Fruit fly (Drosophila melanogaster) whole organism, embryonic: ENCODE measurements around the gene Ir68b.

Source experiments
- Atf-2 ChIP-seq: fragments of 200-800 bp; sonication (Bioruptor generic); optimal IDR thresholded peaks from 2 replicates; lab custom pipeline; 2016; ENCODE audit warnings: missing biosample characterization, missing genetic modification characterization
- Atf3 ChIP-seq: fragments of 200-800 bp; sonication (Bioruptor generic); optimal IDR thresholded peaks from 3 replicates; lab custom pipeline; 2016; ENCODE audit warnings: missing biosample characterization, missing genetic modification characterization
- CG11723 ChIP-seq: fragments of 200-800 bp; sonication (Bioruptor generic); optimal IDR thresholded peaks from 2 replicates; lab custom pipeline; 2017; ENCODE audit warnings: missing biosample characterization, mild to moderate bottlenecking, missing genetic modification characterization
- CG12071 ChIP-seq: fragments of 200-800 bp; sonication (Bioruptor generic); optimal IDR thresholded peaks from 3 replicates; lab custom pipeline; 2018; ENCODE audit warnings: missing biosample characterization, mild to moderate bottlenecking, missing genetic modification characterization
- CG12236 ChIP-seq: fragments of 200-800 bp; sonication (Bioruptor generic); optimal IDR thresholded peaks from 2 replicates; lab custom pipeline; 2016; ENCODE audit warnings: missing biosample characterization, missing genetic modification characterization
- CG12299 ChIP-seq: fragments of 200-800 bp; sonication (Bioruptor generic); optimal IDR thresholded peaks from 2 replicates; lab custom pipeline; 2018; ENCODE audit warnings: missing biosample characterization, mild to moderate bottlenecking, missing genetic modification characterization
- CG12744 ChIP-seq: fragments of 200-800 bp; sonication (Bioruptor generic); optimal IDR thresholded peaks from 2 replicates; lab custom pipeline; 2016; ENCODE audit warnings: missing biosample characterization, missing genetic modification characterization
- CG17802 ChIP-seq: fragments of 200-800 bp; sonication (Bioruptor generic); optimal IDR thresholded peaks from 2 replicates; lab custom pipeline; 2018; ENCODE audit warnings: missing biosample characterization, mild to moderate bottlenecking, missing genetic modification characterization, moderate library complexity
- CG2116 ChIP-seq: fragments of 200-800 bp; sonication (Bioruptor generic); optimal IDR thresholded peaks from 3 replicates; lab custom pipeline; 2018; ENCODE audit warnings: missing biosample characterization, mild to moderate bottlenecking, missing genetic modification characterization
- CG3163 ChIP-seq: fragments of 200-800 bp; sonication (Bioruptor generic); optimal IDR thresholded peaks from 3 replicates; lab custom pipeline; 2016; ENCODE audit warnings: missing biosample characterization, missing genetic modification characterization
- CG34376 ChIP-seq: fragments of 200-800 bp; sonication (Bioruptor generic); optimal IDR thresholded peaks from 2 replicates; lab custom pipeline; 2018; ENCODE audit warnings: missing biosample characterization, mild to moderate bottlenecking, missing genetic modification characterization
- CG4424 ChIP-seq: fragments of 200-800 bp; sonication (Bioruptor generic); optimal IDR thresholded peaks from 3 replicates; lab custom pipeline; 2016; ENCODE audit warnings: missing biosample characterization, missing genetic modification characterization
- CG6254 ChIP-seq: fragments of 200-800 bp; sonication (Bioruptor generic); optimal IDR thresholded peaks from 3 replicates; lab custom pipeline; 2017; ENCODE audit warnings: mild to moderate bottlenecking, missing biosample characterization, missing genetic modification reagents, missing genetic modification characterization
- CG7271 ChIP-seq: fragments of 200-800 bp; sonication (Bioruptor generic); optimal IDR thresholded peaks from 2 replicates; lab custom pipeline; 2018; ENCODE audit warnings: missing biosample characterization, mild to moderate bottlenecking, missing genetic modification characterization, moderate library complexity
- CG7786 ChIP-seq: fragments of 200-800 bp; sonication (Bioruptor generic); optimal IDR thresholded peaks from 2 replicates; lab custom pipeline; 2016; ENCODE audit warnings: missing biosample characterization, missing genetic modification characterization
- CG7928 ChIP-seq: fragments of 200-800 bp; sonication (Bioruptor generic); optimal IDR thresholded peaks from 2 replicates; lab custom pipeline; 2017; ENCODE audit warnings: missing biosample characterization, mild to moderate bottlenecking, missing genetic modification characterization
- CG7987 ChIP-seq: fragments of 200-800 bp; sonication (Bioruptor generic); optimal IDR thresholded peaks from 2 replicates; lab custom pipeline; 2018; ENCODE audit warnings: missing biosample characterization, mild to moderate bottlenecking, missing genetic modification characterization, moderate library complexity
- D ChIP-seq, 2 experiments: fragments of 200-800 bp in 1 of 2; fragments of >200 bp in 1 of 2; sonication (Bioruptor generic) in 1 of 2; optimal IDR thresholded peaks; 2 replicates in 1 of 2; 3 replicates in 1 of 2; lab custom pipeline; 2017; ENCODE audit warnings: mild to moderate bottlenecking in 1 of 2, missing biosample characterization in 1 of 2, missing genetic modification characterization in 1 of 2, missing genetic modification reagents in 1 of 2
- Dek ChIP-seq: fragments of 200-800 bp; sonication (Bioruptor generic); optimal IDR thresholded peaks from 3 replicates; lab custom pipeline; 2019; ENCODE audit warnings: missing biosample characterization, mild to moderate bottlenecking, missing genetic modification characterization, moderate library complexity
- Fer1 ChIP-seq: fragments of 200-800 bp; sonication (Bioruptor generic); optimal IDR thresholded peaks from 2 replicates; lab custom pipeline; 2017; ENCODE audit warnings: missing biosample characterization, mild to moderate bottlenecking, missing genetic modification characterization
- Fer3 ChIP-seq: fragments of 200-800 bp; sonication (Bioruptor generic); optimal IDR thresholded peaks from 2 replicates; lab custom pipeline; 2018; ENCODE audit warnings: missing biosample characterization, mild to moderate bottlenecking, missing genetic modification characterization, moderate library complexity
- Gug ChIP-seq: fragments of 200-800 bp; sonication (Bioruptor generic); IDR thresholded peaks from 4 replicates; pipeline ENCODE4 v1.3.6; 2022; ENCODE audit warnings: missing biosample characterization, missing genetic modification characterization
- H2.0 ChIP-seq: fragments of 200-800 bp; sonication (Bioruptor generic); IDR thresholded peaks from 2 replicates; pipeline ENCODE4 v1.3.6; 2022; ENCODE audit warnings: missing biosample characterization, missing genetic modification characterization
- HmgZ ChIP-seq: fragments of 200-800 bp; sonication (Bioruptor generic); optimal IDR thresholded peaks from 2 replicates; lab custom pipeline; 2018; ENCODE audit warnings: missing biosample characterization, mild to moderate bottlenecking, missing genetic modification characterization
- Hsf ChIP-seq: fragments of 200-800 bp; sonication (Bioruptor generic); optimal IDR thresholded peaks from 3 replicates; lab custom pipeline; 2016; ENCODE audit warnings: missing biosample characterization, missing genetic modification characterization
- Jarid2 ChIP-seq: fragments of 200-800 bp; sonication (Bioruptor generic); optimal IDR thresholded peaks from 3 replicates; lab custom pipeline; 2017; ENCODE audit warnings: mild to moderate bottlenecking, missing biosample characterization, missing genetic modification reagents, missing genetic modification characterization
- Lpt ChIP-seq: fragments of >200 bp; optimal IDR thresholded peaks from 2 replicates; lab custom pipeline; 2018; ENCODE audit warnings: missing biosample characterization, missing genetic modification characterization
- Opbp ChIP-seq: fragments of 200-800 bp; sonication (Bioruptor generic); IDR thresholded peaks from 3 replicates; pipeline ENCODE4 v1.3.6; 2022; ENCODE audit warnings: missing biosample characterization, missing genetic modification characterization; ENCODE audit not compliant: partially characterized antibody
- Ptx1 ChIP-seq: fragments of 200-800 bp; sonication (Bioruptor generic); IDR thresholded peaks from 2 replicates; pipeline ENCODE4 v1.3.6; 2022; ENCODE audit warnings: missing biosample characterization, missing genetic modification characterization
- Usf ChIP-seq: fragments of 200-800 bp; sonication (Bioruptor generic); optimal IDR thresholded peaks from 2 replicates; lab custom pipeline; 2017; ENCODE audit warnings: missing genotype, missing biosample characterization, missing genetic modification characterization
- ab ChIP-seq: fragments of 200-800 bp; sonication (Bioruptor generic); optimal IDR thresholded peaks from 2 replicates; lab custom pipeline; 2016; ENCODE audit warnings: missing biosample characterization, missing genetic modification characterization
- az2 ChIP-seq: fragments of 200-800 bp; sonication (Bioruptor generic); optimal IDR thresholded peaks from 3 replicates; lab custom pipeline; 2016; ENCODE audit warnings: missing biosample characterization, missing genetic modification characterization
- chinmo ChIP-seq: fragments of 200-800 bp; sonication (Bioruptor generic); IDR thresholded peaks from 4 replicates; pipeline ENCODE4 v1.3.6; 2022; ENCODE audit warnings: missing biosample characterization, missing genetic modification characterization; ENCODE audit not compliant: partially characterized antibody
- disco-r ChIP-seq: fragments of 200-800 bp; sonication (Bioruptor generic); optimal IDR thresholded peaks from 2 replicates; lab custom pipeline; 2016; ENCODE audit warnings: missing biosample characterization, missing genetic modification characterization
- fd3F ChIP-seq: fragments of 200-800 bp; sonication (Bioruptor generic); optimal IDR thresholded peaks from 2 replicates; lab custom pipeline; 2018; ENCODE audit warnings: missing biosample characterization, mild to moderate bottlenecking, missing genetic modification characterization, moderate library complexity
- h ChIP-seq: fragments of >200 bp; optimal IDR thresholded peaks from 2 replicates; lab custom pipeline; 2017
- jing ChIP-seq: fragments of 200-800 bp; sonication (Bioruptor generic); optimal IDR thresholded peaks from 2 replicates; lab custom pipeline; 2018; ENCODE audit warnings: missing biosample characterization, mild to moderate bottlenecking, missing genetic modification characterization
- klu ChIP-seq: fragments of 200-800 bp; sonication (Bioruptor generic); IDR thresholded peaks from 2 replicates; pipeline ENCODE4 v1.3.6; 2022; ENCODE audit warnings: missing biosample characterization, missing genetic modification characterization
- org-1 ChIP-seq: fragments of 200-800 bp; sonication (Bioruptor generic); optimal IDR thresholded peaks from 2 replicates; lab custom pipeline; 2017; ENCODE audit warnings: missing biosample characterization, missing genetic modification characterization
- pzg ChIP-seq: fragments of 200-800 bp; sonication (Bioruptor generic); optimal IDR thresholded peaks from 3 replicates; lab custom pipeline; 2018; ENCODE audit warnings: missing biosample characterization, mild to moderate bottlenecking, missing genetic modification characterization, moderate library complexity
- repo ChIP-seq: fragments of 200-800 bp; sonication (Bioruptor generic); optimal IDR thresholded peaks from 2 replicates; lab custom pipeline; 2016; ENCODE audit warnings: missing biosample characterization, missing genetic modification characterization
- rib ChIP-seq: fragments of 200-800 bp; sonication (Bioruptor generic); IDR thresholded peaks from 2 replicates; pipeline ENCODE4 v1.3.6; 2022; ENCODE audit warnings: missing biosample characterization, missing genetic modification characterization
- so ChIP-seq: fragments of 200-800 bp; sonication (Bioruptor generic); IDR thresholded peaks from 3 replicates; pipeline ENCODE4 v1.3.6; 2022; ENCODE audit warnings: missing biosample characterization, missing genetic modification characterization
- sr ChIP-seq: fragments of 200-800 bp; sonication (Bioruptor generic); IDR thresholded peaks from 3 replicates; pipeline ENCODE4 v1.3.6; 2022; ENCODE audit warnings: missing biosample characterization, missing genetic modification characterization
- sug ChIP-seq: fragments of 200-800 bp; optimal IDR thresholded peaks from 2 replicates; lab custom pipeline; 2019; ENCODE audit warnings: missing biosample characterization, mild to moderate bottlenecking, missing genetic modification characterization, moderate library complexity
- tgo ChIP-seq: fragments of 200-800 bp; sonication (Bioruptor generic); IDR thresholded peaks from 3 replicates; pipeline ENCODE4 v1.3.6; 2022; ENCODE audit warnings: missing biosample characterization, missing genetic modification characterization
- tin ChIP-seq: fragments of 200-800 bp; sonication (Bioruptor generic); optimal IDR thresholded peaks from 3 replicates; lab custom pipeline; 2016; ENCODE audit warnings: missing biosample characterization, missing genetic modification characterization
- vvl ChIP-seq: fragments of 200-800 bp; sonication (Bioruptor generic); IDR thresholded peaks from 2 replicates; pipeline ENCODE4 v1.3.6; 2022; ENCODE audit warnings: missing biosample characterization, missing genetic modification characterization
- zen ChIP-seq: fragments of 200-800 bp; sonication (Bioruptor generic); optimal IDR thresholded peaks from 3 replicates; lab custom pipeline; 2018; ENCODE audit warnings: missing biosample characterization, mild to moderate bottlenecking, missing genetic modification characterization, moderate library complexity

Gene Ir68b

dm6 chr3L:12111081-12111958, 15.9 kb downstream of the Ir68b start (continued):
- TF ChIP-seq Fer1 (GFP tag; lab: Kevin White, UChicago) (peak; percentile 67), CG12071 (no peak), CG7786 (no peak), D (optimal IDR thresholded peaks at IDR 0.05; lab: Kevin White, UChicago) (no peak), D (GFP tag; optimal IDR thresholded peaks at IDR 0.05; lab: Kevin White, UChicago) (peak; percentile 79), H2.0 (GFP tag; lab: Robert Waterston, UW) (peak; percentile 53; the same call in 1 of the 2 replicates), CG12299 (tag; lab: Kevin White, UChicago) (peak; percentile 52), Usf (GFP tag; lab: Kevin White, UChicago) (peak; percentile 50), fd3F (GFP tag; lab: Kevin White, UChicago) (peak; percentile 81), rib (GFP tag; lab: Robert Waterston, UW) (no peak), Opbp (GFP tag; lab: Robert Waterston, UW) (no peak), vvl (GFP tag; lab: Robert Waterston, UW) (peak; percentile 79), tgo (GFP tag; lab: Robert Waterston, UW) (peak; percentile 79), so (peak; percentile 62; the same call in 1 of the 3 replicates), CG6254 (peak; percentile 71), Dek (peak; percentile 66), CG17802 (tag; lab: Kevin White, UChicago) (peak; percentile 41), chinmo (GFP tag; lab: Robert Waterston, UW) (peak; percentile 96; the same call in 3 of the 4 replicates), disco-r (GFP tag; lab: Kevin White, UChicago) (no peak), klu (GFP tag; lab: Robert Waterston, UW) (peak; percentile 69; the same call in 1 of the 2 replicates), tin (peak; percentile 57), CG7928 (GFP tag; lab: Kevin White, UChicago) (no peak), Hsf (GFP tag; lab: Kevin White, UChicago) (peak; percentile 49), CG12744 (GFP tag; lab: Kevin White, UChicago) (no peak), Jarid2 (peak; percentile 9), CG7271 (peak; percentile 84), CG34376 (GFP tag; lab: Kevin White, UChicago) (no peak), CG4424 (GFP tag; lab: Kevin White, UChicago) (peak; percentile 80), Atf-2 (no peak), Atf3 (GFP tag; lab: Kevin White, UChicago) (no peak), CG3163 (GFP tag; lab: Kevin White, UChicago) (peak; percentile 74), pzg (GFP tag; lab: Kevin White, UChicago) (no peak), ab (no peak), h (lab: Kevin White, UChicago) (no peak), repo (GFP tag; lab: Kevin White, UChicago) (no peak), Ptx1 (peak; percentile 80), CG12236 (no peak), HmgZ (tag; lab: Kevin White, UChicago) (peak; percentile 21), az2 (GFP tag; lab: Kevin White, UChicago) (peak; percentile 64), Lpt (GFP tag; lab: Kevin White, UChicago) (no peak), CG11723 (GFP tag; lab: Kevin White, UChicago) (no peak), org-1 (peak; percentile 49), sr (no peak), sug (tag; lab: Kevin White, UChicago) (peak; percentile 58), jing (peak; percentile 11), Fer3 (tag; lab: Kevin White, UChicago) (peak; percentile 79), zen (tag; lab: Kevin White, UChicago) (peak; percentile 82), CG7987 (GFP tag; lab: Kevin White, UChicago) (no peak), CG2116 (GFP tag; lab: Kevin White, UChicago) (peak; percentile 30), Gug (0 out of 4 replicates have a peak, but pooled peaks have one; percentile 30)
